Worm (Caenorhabditis elegans): Measurements from ENCODE around the gene kcmf-1.

The kcmf-1 gene

DNA sequence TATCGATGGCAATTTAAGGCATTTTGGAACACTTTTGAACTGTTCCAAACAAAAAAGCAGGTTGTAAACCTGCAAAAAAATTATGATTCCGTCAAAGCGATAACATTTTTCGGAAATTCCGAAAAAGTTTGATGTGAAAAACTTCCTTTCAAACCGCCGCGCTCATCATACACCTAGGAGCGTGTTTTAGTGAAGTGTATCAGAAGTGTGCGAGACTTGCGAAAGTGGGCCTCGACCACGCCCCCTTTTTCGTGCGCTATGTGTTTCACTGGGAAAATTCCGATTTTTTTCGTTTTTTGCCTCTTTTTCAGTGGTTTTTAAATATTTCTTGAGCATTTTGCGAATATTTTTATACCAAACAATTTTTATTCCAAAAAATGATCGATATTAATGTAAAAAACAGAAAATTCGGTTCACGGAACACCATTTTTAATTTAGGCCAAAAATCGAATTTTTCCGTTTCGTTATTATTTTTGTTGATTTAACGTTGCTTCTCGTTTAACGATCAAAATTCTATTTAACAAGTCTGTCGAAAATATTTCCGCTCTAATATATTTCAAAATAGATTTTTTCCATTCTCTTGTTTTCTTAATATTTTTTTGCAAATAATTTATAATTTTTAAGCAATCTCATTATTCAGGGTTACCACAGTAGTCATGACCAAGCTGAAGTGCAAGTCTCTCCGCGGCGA, 25.4 kb downstream of the kcmf-1 start, which contains the start of gene rpl-35 (continued):
- peak; percentile 95 for TF ChIP-seq F39B2.1 (GFP tag; IDR thresholded peaks at IDR 0.05)
- TF ChIP-seq hrde-1 (tag; optimal IDR thresholded peaks at IDR 0.05; ENCODE audit: borderline replicate concordance): peak; percentile 95
- peak; percentile 85 for TF ChIP-seq T26A5.8 (tag; optimal IDR thresholded peaks at IDR 0.05)
- peak; percentile 100 for TF ChIP-seq dox-1 (GFP tag; IDR thresholded peaks at IDR 0.05)
- TF ChIP-seq snpc-1.1 (tag; optimal IDR thresholded peaks at IDR 0.05; ENCODE audit: insufficient read depth): peak; percentile 85
- TF ChIP-seq madf-3 (GFP tag; IDR thresholded peaks at IDR 0.05): peak; percentile 99
- TF ChIP-seq nhr-80 (tag; optimal IDR thresholded peaks at IDR 0.05): peak; percentile 98
- TF ChIP-seq tlf-1 (GFP tag; optimal IDR thresholded peaks at IDR 0.05): peak; percentile 100
- TF ChIP-seq ceh-100 (GFP tag; IDR thresholded peaks at IDR 0.05): peak; percentile 96
- no peak for TF ChIP-seq hlh-12 (tag; optimal IDR thresholded peaks at IDR 0.05)
- peak; percentile 48 for TF ChIP-seq tbx-9 (tag; optimal IDR thresholded peaks at IDR 0.05; ENCODE audit: borderline replicate concordance)
- TF ChIP-seq nhr-179 (tag; optimal IDR thresholded peaks at IDR 0.05): no peak
- peak; percentile 77 for TF ChIP-seq nhr-27 (tag; optimal IDR thresholded peaks at IDR 0.05)
- peak; percentile 94 to 97 for TF ChIP-seq let-607 (tag; optimal IDR thresholded peaks at IDR 0.05)
- TF ChIP-seq sptf-2 (GFP tag; optimal IDR thresholded peaks at IDR 0.05): peak; percentile 95
- peak; percentile 99 for TF ChIP-seq ekl-4 (GFP tag; IDR thresholded peaks at IDR 0.05)
- TF ChIP-seq unc-62 (GFP tag; optimal IDR thresholded peaks at IDR 0.05): peak; percentile 41
- TF ChIP-seq nfya-2 (GFP tag; IDR thresholded peaks at IDR 0.05): peak; percentile 96
- peak; percentile 99 for TF ChIP-seq rcor-1 (GFP tag; IDR thresholded peaks at IDR 0.05)
- peak; percentile 99 for TF ChIP-seq egl-18 (GFP tag; IDR thresholded peaks at IDR 0.05)
- peak; percentile 89 for TF ChIP-seq F10E7.11 (tag; optimal IDR thresholded peaks at IDR 0.05)
- peak; percentile 78 for TF ChIP-seq ceh-79 (tag; optimal IDR thresholded peaks at IDR 0.05)
- TF ChIP-seq K12H6.12 (tag; optimal IDR thresholded peaks at IDR 0.05): peak; percentile 99
- TF ChIP-seq pha-4 (tag; optimal IDR thresholded peaks at IDR 0.05): peak; percentile 96
- TF ChIP-seq hlh-26 (GFP tag; conservative IDR thresholded peaks at IDR 0.05): no peak
- TF ChIP-seq aptf-2 (GFP tag; conservative IDR thresholded peaks at IDR 0.05): peak; percentile 98
- TF ChIP-seq dpl-1 (GFP tag; optimal IDR thresholded peaks at IDR 0.05): peak; percentile 100
- peak; percentile 100 for TF ChIP-seq ceh-27 (GFP tag; optimal IDR thresholded peaks at IDR 0.05)
- TF ChIP-seq lin-54 (GFP tag; optimal IDR thresholded peaks at IDR 0.05): peak; percentile 100
- TF ChIP-seq C06A6.2 (GFP tag; conservative IDR thresholded peaks at IDR 0.05): peak; percentile 99
- peak; percentile 99 for TF ChIP-seq efl-1 (GFP tag; optimal IDR thresholded peaks at IDR 0.05)
- peak; percentile 99 for TF ChIP-seq somi-1 (GFP tag; optimal IDR thresholded peaks at IDR 0.05)
- TF ChIP-seq cebp-1 (GFP tag; IDR thresholded peaks at IDR 0.05): peak; percentile 97
- TF ChIP-seq cebp-1 (tag; optimal IDR thresholded peaks at IDR 0.05): peak; percentile 99
- TF ChIP-seq ceh-91 (GFP tag; IDR thresholded peaks at IDR 0.05): peak; percentile 99
- TF ChIP-seq ztf-28 (GFP tag; IDR thresholded peaks at IDR 0.05): peak; percentile 99
- TF ChIP-seq lin-35 (GFP tag; optimal IDR thresholded peaks at IDR 0.05): peak; percentile 97 to 100 (median 99)
- TF ChIP-seq Y53F4B.3 (GFP tag; IDR thresholded peaks at IDR 0.05): peak; percentile 94
- TF ChIP-seq ztf-18 (tag; optimal IDR thresholded peaks at IDR 0.05): peak; percentile 92
- peak; percentile 94 for TF ChIP-seq madf-8 (GFP tag; conservative IDR thresholded peaks at IDR 0.05)
- peak; percentile 99 for TF ChIP-seq madf-6 (GFP tag; IDR thresholded peaks at IDR 0.05)
- TF ChIP-seq hmg-1.2 (GFP tag; IDR thresholded peaks at IDR 0.05): peak; percentile 94
- TF ChIP-seq ztf-25 (GFP tag; IDR thresholded peaks at IDR 0.05): peak; percentile 97
- peak; percentile 99 for TF ChIP-seq egl-44 (GFP tag; IDR thresholded peaks at IDR 0.05)
- TF ChIP-seq ceh-58 (GFP tag; IDR thresholded peaks at IDR 0.05): peak; percentile 72; the same call in 1 of the 2 replicates
- TF ChIP-seq snpc-4 (GFP tag; optimal IDR thresholded peaks at IDR 0.05): peak; percentile 93
- peak; percentile 90 to 95 (median 91) for TF ChIP-seq snpc-4 (tag; optimal IDR thresholded peaks at IDR 0.05)
- peak; percentile 96 for TF ChIP-seq cebp-2 (GFP tag; IDR thresholded peaks at IDR 0.05)
